Worm (Caenorhabditis elegans): ENCODE data around the gene idpb-1.

The idpb-1 gene

ce11 chrII:5105020-5105419 is 3.2 kb downstream of the idpb-1 start (continued):
- TF ChIP-seq fos-1 (tag; optimal IDR thresholded peaks at IDR 0.05) (no peak), php-3 (GFP tag; IDR thresholded peaks at IDR 0.05) (peak; percentile 58; the same call in 1 of the 2 replicates), sdz-12 (GFP tag; optimal IDR thresholded peaks at IDR 0.05) (peak; percentile 77), rbr-2 (tag; optimal IDR thresholded peaks at IDR 0.05) (peak; percentile 71), nhr-237 (tag; optimal IDR thresholded peaks at IDR 0.05) (no peak), nhr-11 (tag; optimal IDR thresholded peaks at IDR 0.05) (peak; percentile 55), Y75B8A.6 (GFP tag; IDR thresholded peaks at IDR 0.05) (peak; percentile 86), mdl-1 (tag; optimal IDR thresholded peaks at IDR 0.05) (peak in 1 of 2 experiments; percentile 28), lir-3 (tag; optimal IDR thresholded peaks at IDR 0.05) (peak; percentile 78), set-16 (GFP tag; IDR thresholded peaks at IDR 0.05) (no peak), daf-8 (GFP tag; IDR thresholded peaks at IDR 0.05) (no peak), lin-15B (tag; optimal IDR thresholded peaks at IDR 0.05) (no peak), nhr-10 (tag; optimal IDR thresholded peaks at IDR 0.05) (no peak), zag-1 (tag; optimal IDR thresholded peaks at IDR 0.05) (no peak), lin-38 (GFP tag; IDR thresholded peaks at IDR 0.05) (no peak; the same call in none of the 2 replicates), ceh-44 (GFP tag; IDR thresholded peaks at IDR 0.05) (peak; percentile 76), zip-2 (tag; optimal IDR thresholded peaks at IDR 0.05) (peak; percentile 60), hlh-11 (tag; optimal IDR thresholded peaks at IDR 0.05) (no peak), nhr-111 (GFP tag; optimal IDR thresholded peaks at IDR 0.05) (peak; percentile 87), snpc-4 (tag; optimal IDR thresholded peaks at IDR 0.05) (no peak), dmd-9 (GFP tag; IDR thresholded peaks at IDR 0.05) (0 out of 2 replicates have a peak, but pooled peaks have one; percentile 30), F37D6.2 (tag; optimal IDR thresholded peaks at IDR 0.05) (peak; percentile 22), spr-3 (GFP tag; optimal IDR thresholded peaks at IDR 0.05) (peak; percentile 75), nhr-6 (tag; optimal IDR thresholded peaks at IDR 0.05) (peak; percentile 62), pqm-1 (tag; optimal IDR thresholded peaks at IDR 0.05) (no peak), ceh-20 (GFP tag; IDR thresholded peaks at IDR 0.05) (peak; percentile 81; the same call in 1 of the 2 replicates), zip-11 (GFP tag; IDR thresholded peaks at IDR 0.05) (peak; percentile 73; the same call in 1 of the 2 replicates), nhr-76 (tag; optimal IDR thresholded peaks at IDR 0.05) (no peak), unc-39 (tag; optimal IDR thresholded peaks at IDR 0.05) (no peak), ctbp-1 (GFP tag; IDR thresholded peaks at IDR 0.05) (peak; percentile 89), ceh-28 (tag; optimal IDR thresholded peaks at IDR 0.05) (no peak), lin-1 (GFP tag; IDR thresholded peaks at IDR 0.05) (peak; percentile 85; the same call in 1 of the 2 replicates), F26F4.8 (GFP tag; conservative IDR thresholded peaks at IDR 0.05) (peak; percentile 92), ceh-82 (tag; optimal IDR thresholded peaks at IDR 0.05) (no peak), aha-1 (tag) (peak; percentile 99), nhr-102 (tag; optimal IDR thresholded peaks at IDR 0.05) (peak; percentile 82), ZK337.2 (GFP tag; IDR thresholded peaks at IDR 0.05) (0 out of 2 replicates have a peak, but pooled peaks have one; percentile 73), daf-16 (GFP tag; optimal IDR thresholded peaks at IDR 0.05) (peak in 1 of 2 experiments; percentile 94), daf-16 (tag; optimal IDR thresholded peaks at IDR 0.05) (peak; percentile 78), ceh-32 (tag; optimal IDR thresholded peaks at IDR 0.05; ENCODE audit: poor library complexity) (no peak), pha-4 (GFP tag; IDR thresholded peaks at IDR 0.05) (no peak; the same call in 1 of the 2 replicates), pha-4 (tag; optimal IDR thresholded peaks at IDR 0.05) (no peak), dpl-1 (GFP tag; optimal IDR thresholded peaks at IDR 0.05) (peak; percentile 39), nhr-25 (tag; optimal IDR thresholded peaks at IDR 0.05; ENCODE audit: borderline replicate concordance, insufficient read depth) (no peak), ZK546.5 (tag; optimal IDR thresholded peaks at IDR 0.05) (no peak), zfp-2 (tag; optimal IDR thresholded peaks at IDR 0.05) (peak; percentile 55), spr-1 (tag; optimal IDR thresholded peaks at IDR 0.05) (peak; percentile 86), R02D3.7 (tag; optimal IDR thresholded peaks at IDR 0.05) (peak; percentile 4), nhr-48 (tag; optimal IDR thresholded peaks at IDR 0.05) (peak; percentile 80), Y48G9A.11 (GFP tag; IDR thresholded peaks at IDR 0.05) (peak; percentile 76), F10B5.3 (tag; optimal IDR thresholded peaks at IDR 0.05) (peak; percentile 60), lim-7 (GFP tag; IDR thresholded peaks at IDR 0.05) (peak; percentile 97), egl-27 (tag; optimal IDR thresholded peaks at IDR 0.05) (no peak)
